Worm (Caenorhabditis elegans): ENCODE results near the gene glr-5.

The glr-5 gene

DNA sequence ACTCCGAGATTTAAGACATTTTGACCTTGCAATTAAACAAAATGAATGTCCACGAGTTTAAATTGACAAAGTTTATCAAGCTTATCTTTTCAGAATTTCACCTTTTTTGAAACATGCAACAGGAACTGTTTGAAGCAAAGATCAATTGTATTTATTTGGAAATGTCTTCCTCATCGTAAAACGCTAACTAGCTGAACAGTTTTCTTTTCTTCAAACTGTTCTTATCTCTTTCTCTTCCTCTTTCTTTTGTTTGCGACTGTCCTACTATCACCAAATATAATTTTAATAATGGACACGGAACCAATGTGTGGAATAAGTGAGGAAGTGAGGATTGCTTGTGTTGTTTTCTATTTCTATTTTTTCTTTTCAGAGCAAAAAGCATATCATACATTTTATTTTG is 16.6 kb downstream of the glr-5 start, which contains the start of gene ZC196.4:
ZC196.4 (plus strand) TSS at position 173 of the 400 bp plus-strand sequence.
- TF ChIP-seq cog-1 (tag; optimal IDR thresholded peaks at IDR 0.05) = no peak
- no peak for TF ChIP-seq flt-1 (GFP tag; IDR thresholded peaks at IDR 0.05)
- no peak for TF ChIP-seq ref-1 (GFP tag; conservative IDR thresholded peaks at IDR 0.05)
- no peak for TF ChIP-seq med-1 (GFP tag; optimal IDR thresholded peaks at IDR 0.05; ENCODE audit: insufficient read depth)
- no peak for TF ChIP-seq klf-2 (GFP tag; conservative IDR thresholded peaks at IDR 0.05)
- TF ChIP-seq ztf-29 (GFP tag; IDR thresholded peaks at IDR 0.05) = no peak
- no peak for TF ChIP-seq ztf-23 (GFP tag; IDR thresholded peaks at IDR 0.05)
- no peak for TF ChIP-seq tab-1 (GFP tag; IDR thresholded peaks at IDR 0.05)
- no peak for TF ChIP-seq T22C8.4 (GFP tag; IDR thresholded peaks at IDR 0.05)

DNA sequence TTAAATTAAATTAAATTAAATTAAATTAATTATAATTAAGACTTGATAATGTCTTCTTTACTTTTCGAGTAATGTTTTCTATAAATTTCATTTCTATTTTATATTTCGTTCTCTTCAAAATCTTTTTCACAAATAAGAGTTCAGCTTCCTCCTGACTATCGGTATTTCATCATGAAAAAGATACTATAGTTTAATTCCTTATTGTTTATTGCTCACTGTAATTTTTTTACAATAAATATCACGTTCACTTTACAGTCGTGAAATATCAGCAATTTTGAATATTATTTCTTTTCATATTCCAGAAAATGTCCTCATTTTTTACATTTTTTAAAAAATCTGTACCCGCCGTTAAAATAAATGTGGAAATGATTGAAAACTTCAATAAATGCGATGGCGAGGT is 20.1 kb downstream of the glr-5 start, which contains the start of gene ZC196.3:
ZC196.3 (plus strand) TSS at position 301 of the 400 bp plus-strand sequence.
- no peak for TF ChIP-seq flt-1 (GFP tag; IDR thresholded peaks at IDR 0.05)
- no peak for TF ChIP-seq klf-2 (GFP tag; conservative IDR thresholded peaks at IDR 0.05)
- no peak for TF ChIP-seq tab-1 (GFP tag; IDR thresholded peaks at IDR 0.05)
- TF ChIP-seq ref-1 (GFP tag; conservative IDR thresholded peaks at IDR 0.05) = no peak
- TF ChIP-seq ztf-29 (GFP tag; IDR thresholded peaks at IDR 0.05) = no peak
- no peak for TF ChIP-seq cog-1 (tag; optimal IDR thresholded peaks at IDR 0.05)
- no peak for TF ChIP-seq med-1 (GFP tag; optimal IDR thresholded peaks at IDR 0.05; ENCODE audit: insufficient read depth)
- no peak for TF ChIP-seq ztf-23 (GFP tag; IDR thresholded peaks at IDR 0.05)
- TF ChIP-seq T22C8.4 (GFP tag; IDR thresholded peaks at IDR 0.05) = no peak

DNA sequence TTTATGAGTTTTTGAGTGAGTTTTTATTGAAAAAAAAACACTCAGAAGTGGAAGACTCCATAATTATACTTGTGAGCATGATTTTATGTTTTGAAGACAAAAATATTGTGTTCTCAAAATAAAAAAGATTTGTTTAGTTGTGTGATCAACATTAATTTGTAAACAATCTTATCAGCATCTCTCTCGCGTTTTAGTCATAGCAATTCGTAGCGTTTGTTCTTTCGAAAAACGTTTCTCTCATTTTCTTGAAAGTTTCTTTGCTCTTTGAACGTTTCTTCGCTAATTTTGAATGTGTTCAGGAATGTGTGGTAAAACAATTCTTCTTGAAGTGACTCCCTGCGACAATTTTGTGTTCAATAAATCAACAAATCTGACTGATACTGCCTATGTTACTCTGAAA is 22.8 kb downstream of the glr-5 start, which contains the start of gene ZC196.2:
ZC196.2 (plus strand) TSS at position 301 of the 400 bp plus-strand sequence.
- TF ChIP-seq med-1 (GFP tag; optimal IDR thresholded peaks at IDR 0.05; ENCODE audit: insufficient read depth) (no peak), T22C8.4 (GFP tag; IDR thresholded peaks at IDR 0.05) (no peak), klf-2 (GFP tag; conservative IDR thresholded peaks at IDR 0.05) (no peak), flt-1 (GFP tag; IDR thresholded peaks at IDR 0.05) (no peak), tab-1 (GFP tag; IDR thresholded peaks at IDR 0.05) (no peak), ztf-29 (GFP tag; IDR thresholded peaks at IDR 0.05) (no peak), ref-1 (GFP tag; conservative IDR thresholded peaks at IDR 0.05) (no peak), cog-1 (tag; optimal IDR thresholded peaks at IDR 0.05) (no peak), ztf-23 (GFP tag; IDR thresholded peaks at IDR 0.05) (no peak)

DNA sequence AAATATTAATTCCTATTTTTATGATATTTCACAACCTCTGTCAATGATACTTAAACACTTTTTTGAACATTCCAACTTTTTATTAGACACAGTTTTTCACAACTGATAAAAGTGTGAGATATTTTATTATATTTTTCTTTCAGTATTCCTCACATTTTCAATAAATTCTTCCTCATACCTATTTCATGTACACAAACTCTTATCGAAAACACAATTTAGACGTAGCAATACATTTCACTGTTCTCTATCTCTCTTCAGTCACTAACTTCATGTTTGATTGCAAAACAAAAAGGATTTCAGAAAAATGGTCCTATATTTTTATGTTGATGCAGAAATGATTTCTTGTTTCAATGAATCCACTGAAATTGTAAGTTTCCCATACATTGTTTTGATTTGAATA is 29.6 kb downstream of the glr-5 start, which contains the start of gene B0507.6:
B0507.6 (plus strand) TSS at position 301 of the 400 bp plus-strand sequence.
- TF ChIP-seq flt-1 (GFP tag; IDR thresholded peaks at IDR 0.05) = no peak
- TF ChIP-seq ztf-23 (GFP tag; IDR thresholded peaks at IDR 0.05) = no peak
- TF ChIP-seq med-1 (GFP tag; optimal IDR thresholded peaks at IDR 0.05; ENCODE audit: insufficient read depth) = no peak
- no peak for TF ChIP-seq tab-1 (GFP tag; IDR thresholded peaks at IDR 0.05)
- no peak for TF ChIP-seq T22C8.4 (GFP tag; IDR thresholded peaks at IDR 0.05)
- TF ChIP-seq cog-1 (tag; optimal IDR thresholded peaks at IDR 0.05) = no peak
- TF ChIP-seq ztf-29 (GFP tag; IDR thresholded peaks at IDR 0.05) = no peak
- TF ChIP-seq klf-2 (GFP tag; conservative IDR thresholded peaks at IDR 0.05) = no peak
- TF ChIP-seq ref-1 (GFP tag; conservative IDR thresholded peaks at IDR 0.05) = no peak

DNA sequence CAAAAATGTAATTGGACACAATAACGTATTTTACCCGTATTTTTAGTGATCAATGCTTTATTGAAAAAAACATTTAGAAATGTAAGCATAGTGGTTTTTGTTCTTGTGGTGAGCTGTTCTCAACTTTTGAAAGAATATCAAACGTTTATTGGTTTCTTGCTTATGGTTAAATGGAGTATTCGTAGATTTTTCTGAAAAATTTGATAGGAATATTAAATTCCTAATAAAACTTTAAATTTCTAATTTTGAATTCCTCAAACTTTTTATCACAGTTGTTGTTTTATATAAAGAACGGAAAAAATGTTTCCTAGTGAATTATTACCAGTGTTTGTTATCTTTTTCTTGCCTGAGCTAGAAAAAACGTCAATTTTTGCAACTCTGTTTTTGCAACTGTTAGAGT is 37.1 kb downstream of the glr-5 start, which contains the start of gene B0507.5:
B0507.5 (plus strand) TSS at position 301 of the 400 bp plus-strand sequence.
- no peak for TF ChIP-seq tab-1 (GFP tag; IDR thresholded peaks at IDR 0.05)
- TF ChIP-seq cog-1 (tag; optimal IDR thresholded peaks at IDR 0.05) = no peak
- no peak for TF ChIP-seq ztf-29 (GFP tag; IDR thresholded peaks at IDR 0.05)
- no peak for TF ChIP-seq T22C8.4 (GFP tag; IDR thresholded peaks at IDR 0.05)

DNA sequence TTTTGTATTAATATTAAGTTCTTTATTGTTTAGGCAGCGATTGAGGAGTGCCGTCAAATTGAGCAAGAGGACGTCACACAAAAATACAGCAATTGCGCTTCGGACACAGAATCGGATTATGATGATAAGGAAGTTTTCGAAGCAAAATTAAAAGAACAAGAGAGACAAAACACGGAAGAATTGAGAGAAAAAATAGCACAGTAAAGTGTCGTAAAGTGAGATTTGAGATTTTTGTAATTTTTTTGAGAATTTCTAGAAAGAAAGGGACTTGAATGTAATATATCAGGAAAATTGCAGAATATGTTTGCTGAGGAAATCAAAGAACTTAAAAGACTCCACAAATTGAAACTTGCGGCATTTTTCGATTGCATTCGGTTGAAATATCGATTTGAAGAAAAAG is 38.4 kb downstream of the glr-5 start, which contains the start of gene B0507.4:
B0507.4 (plus strand) TSS at position 301 of the 400 bp plus-strand sequence.
- no peak for TF ChIP-seq ref-1 (GFP tag; conservative IDR thresholded peaks at IDR 0.05)

DNA sequence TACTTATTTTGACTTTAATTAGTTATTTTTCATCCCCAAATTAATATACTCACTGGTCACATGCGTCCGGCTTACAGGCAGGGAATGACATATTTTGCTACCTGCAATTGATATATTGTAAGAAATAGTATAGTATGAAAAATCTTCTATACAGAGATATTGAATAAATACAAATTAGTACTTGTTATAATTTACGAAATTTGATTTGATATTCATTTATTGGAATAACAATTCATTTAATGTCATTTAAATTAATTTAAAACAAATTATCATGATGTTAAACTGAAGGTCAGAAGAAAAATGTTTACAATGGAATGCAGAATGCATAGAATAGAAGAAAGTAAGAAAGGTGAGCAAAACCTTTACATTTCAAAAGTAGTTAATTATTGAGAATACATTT is 42.3 kb downstream of the glr-5 start, which contains the start of gene B0507.7:
B0507.7 (minus strand) TSS at position 101 of the 400 bp plus-strand sequence.
- TF ChIP-seq med-1 (GFP tag; optimal IDR thresholded peaks at IDR 0.05; ENCODE audit: insufficient read depth) (no peak), ztf-23 (GFP tag; IDR thresholded peaks at IDR 0.05) (no peak), T22C8.4 (GFP tag; IDR thresholded peaks at IDR 0.05) (no peak), ztf-29 (GFP tag; IDR thresholded peaks at IDR 0.05) (no peak), ref-1 (GFP tag; conservative IDR thresholded peaks at IDR 0.05) (no peak), cog-1 (tag; optimal IDR thresholded peaks at IDR 0.05) (no peak), tab-1 (GFP tag; IDR thresholded peaks at IDR 0.05) (no peak), flt-1 (GFP tag; IDR thresholded peaks at IDR 0.05) (no peak), klf-2 (GFP tag; conservative IDR thresholded peaks at IDR 0.05) (no peak)

DNA sequence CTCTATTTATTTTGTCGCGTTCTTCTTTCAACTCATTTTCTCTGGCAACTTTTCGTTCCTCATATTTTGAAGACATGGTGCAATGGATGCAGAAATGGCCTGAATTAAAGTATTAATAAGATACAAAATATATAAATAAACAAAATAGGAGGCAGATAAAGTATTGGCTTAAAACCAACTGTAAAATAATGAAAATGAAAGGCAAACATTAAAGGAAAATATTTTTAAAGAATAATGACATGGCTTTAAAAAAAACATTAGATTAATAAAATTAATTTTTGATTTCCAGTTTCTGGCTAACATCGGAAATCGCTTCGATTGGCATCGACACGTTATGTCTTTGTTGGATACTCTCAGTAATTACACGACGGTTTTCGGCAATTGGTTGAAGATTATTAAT is 44.1 kb downstream of the glr-5 start, which contains the start of gene ddn-1:
ddn-1 (minus strand) TSS at position 101 of the 400 bp plus-strand sequence.
- TF ChIP-seq ref-1 (GFP tag; conservative IDR thresholded peaks at IDR 0.05) (no peak), T22C8.4 (GFP tag; IDR thresholded peaks at IDR 0.05) (no peak), cog-1 (tag; optimal IDR thresholded peaks at IDR 0.05) (no peak), ztf-29 (GFP tag; IDR thresholded peaks at IDR 0.05) (no peak), tab-1 (GFP tag; IDR thresholded peaks at IDR 0.05) (no peak), flt-1 (GFP tag; IDR thresholded peaks at IDR 0.05) (no peak), med-1 (GFP tag; optimal IDR thresholded peaks at IDR 0.05; ENCODE audit: insufficient read depth) (no peak), klf-2 (GFP tag; conservative IDR thresholded peaks at IDR 0.05) (no peak), ztf-23 (GFP tag; IDR thresholded peaks at IDR 0.05) (no peak)

DNA sequence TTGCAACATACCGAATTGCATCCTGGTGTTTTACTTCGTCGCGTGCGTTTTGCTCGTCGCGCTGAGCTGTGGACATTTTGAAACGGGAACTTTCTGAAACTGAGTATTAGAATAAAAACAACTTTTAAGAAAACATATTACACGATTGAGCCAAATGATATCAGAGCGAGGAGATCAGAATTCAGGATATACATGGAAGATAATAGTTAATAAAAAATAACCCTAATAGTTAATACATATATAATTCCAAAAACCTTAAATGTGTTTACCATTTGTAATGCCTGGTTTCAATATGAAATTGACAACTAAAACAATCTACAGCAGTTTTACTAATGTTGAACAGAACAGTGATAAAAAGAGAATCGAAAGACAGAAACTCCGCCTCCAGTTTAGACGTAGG is 46.6 kb downstream of the glr-5 start, which contains the start of gene B0507.8:
B0507.8 (minus strand) TSS at position 101 of the 400 bp plus-strand sequence.
- TF ChIP-seq cog-1 (tag; optimal IDR thresholded peaks at IDR 0.05) (no peak), ref-1 (GFP tag; conservative IDR thresholded peaks at IDR 0.05) (no peak), ztf-29 (GFP tag; IDR thresholded peaks at IDR 0.05) (no peak), med-1 (GFP tag; optimal IDR thresholded peaks at IDR 0.05; ENCODE audit: insufficient read depth) (no peak), klf-2 (GFP tag; conservative IDR thresholded peaks at IDR 0.05) (no peak), T22C8.4 (GFP tag; IDR thresholded peaks at IDR 0.05) (no peak), tab-1 (GFP tag; IDR thresholded peaks at IDR 0.05) (no peak)

DNA sequence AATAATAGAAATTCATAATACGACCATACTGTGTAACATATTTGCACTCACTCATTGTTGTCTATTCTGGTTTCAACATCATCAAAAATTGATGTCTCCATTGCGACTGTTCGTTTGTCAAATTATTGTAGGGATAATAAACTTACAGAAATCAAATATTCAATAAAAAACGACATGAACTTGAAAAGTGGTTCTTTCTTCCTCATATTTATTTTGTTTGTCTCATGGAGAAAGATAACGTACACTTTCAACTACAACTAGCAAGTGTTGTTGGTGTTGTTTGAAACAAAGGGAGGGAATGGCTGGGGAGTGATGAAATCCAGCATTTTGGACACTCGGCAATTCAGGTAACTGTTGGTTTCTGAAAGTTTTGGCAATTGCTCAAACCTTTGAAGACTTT is 49.6 kb downstream of the glr-5 start, which contains the start of gene B0507.9:
B0507.9 (minus strand) TSS at position 101 of the 400 bp plus-strand sequence.
- TF ChIP-seq flt-1 (GFP tag; IDR thresholded peaks at IDR 0.05) (no peak), ref-1 (GFP tag; conservative IDR thresholded peaks at IDR 0.05) (no peak), klf-2 (GFP tag; conservative IDR thresholded peaks at IDR 0.05) (no peak), cog-1 (tag; optimal IDR thresholded peaks at IDR 0.05) (no peak), ztf-23 (GFP tag; IDR thresholded peaks at IDR 0.05) (no peak), T22C8.4 (GFP tag; IDR thresholded peaks at IDR 0.05) (no peak), tab-1 (GFP tag; IDR thresholded peaks at IDR 0.05) (no peak), med-1 (GFP tag; optimal IDR thresholded peaks at IDR 0.05; ENCODE audit: insufficient read depth) (no peak), ztf-29 (GFP tag; IDR thresholded peaks at IDR 0.05) (no peak)
